Worm (Caenorhabditis elegans) whole organism, early embryonic: ENCODE data around the gene C09G9.1.

Experiments used
- B0310.2 ChIP-seq: sonication (generic microtip); optimal IDR thresholded peaks from 2 replicates; lab custom pipeline; 2016; ENCODE audit warnings: mild to moderate bottlenecking, missing genetic modification characterization, missing compliant biosample characterization
- ama-1 ChIP-seq: fragments of 150-350 bp; optimal IDR thresholded peaks from 2 replicates; lab custom pipeline; 2014
- ceh-36 ChIP-seq: sonication (generic microtip); optimal IDR thresholded peaks from 2 replicates; lab custom pipeline; 2016; ENCODE audit warnings: missing genetic modification characterization, inconsistent platforms, missing compliant biosample characterization
- ets-7 ChIP-seq: sonication (generic microtip); optimal IDR thresholded peaks from 2 replicates; lab custom pipeline; 2016; ENCODE audit warnings: missing genotype, missing genetic modification characterization, missing compliant biosample characterization
- hmg-4 ChIP-seq: fragments of 200-800 bp; sonication (Bioruptor generic); optimal IDR thresholded peaks from 2 replicates; lab custom pipeline; 2018; ENCODE audit warnings: mild to moderate bottlenecking, missing genetic modification characterization, missing compliant biosample characterization
- pes-1 ChIP-seq: fragments of 200-800 bp; sonication (Bioruptor generic); IDR thresholded peaks from 2 replicates; pipeline ENCODE4 v1.3.6; 2022; ENCODE audit warnings: missing genetic modification reagents, missing genetic modification characterization, missing compliant biosample characterization
- scrt-1 ChIP-seq: fragments of 200-800 bp; sonication (Bioruptor generic); IDR thresholded peaks from 2 replicates; pipeline ENCODE4 v1.3.6; 2022; ENCODE audit warnings: missing genetic modification characterization, missing compliant biosample characterization
- tbx-37 ChIP-seq: fragments of 200-800 bp; sonication (Bioruptor generic); conservative IDR thresholded peaks from 2 replicates; pipeline ENCODE4 v1.3.6; 2022; ENCODE audit warnings: missing genetic modification reagents, missing genetic modification characterization, missing compliant biosample characterization

ce11 chrIV:8815162-8815561 lies 50.1 kb downstream of the C09G9.1 start:
- no peak for TF ChIP-seq ets-7 (tag; lab: Kevin White, UChicago)
- no peak for TF ChIP-seq scrt-1
- no peak for TF ChIP-seq hmg-4 (GFP tag; lab: Kevin White, UChicago)
- TF ChIP-seq ceh-36 (tag; lab: Kevin White, UChicago): no peak
- no peak for TF ChIP-seq ama-1 (lab: Kevin White, UChicago)
- no peak for TF ChIP-seq tbx-37 (GFP tag; lab: Robert Waterston, UW)
- TF ChIP-seq pes-1: no peak
- no peak for TF ChIP-seq B0310.2 (tag; lab: Kevin White, UChicago)
